Worm (Caenorhabditis elegans): ENCODE results near the gene mcu-1.

mcu-1 gene

DNA sequence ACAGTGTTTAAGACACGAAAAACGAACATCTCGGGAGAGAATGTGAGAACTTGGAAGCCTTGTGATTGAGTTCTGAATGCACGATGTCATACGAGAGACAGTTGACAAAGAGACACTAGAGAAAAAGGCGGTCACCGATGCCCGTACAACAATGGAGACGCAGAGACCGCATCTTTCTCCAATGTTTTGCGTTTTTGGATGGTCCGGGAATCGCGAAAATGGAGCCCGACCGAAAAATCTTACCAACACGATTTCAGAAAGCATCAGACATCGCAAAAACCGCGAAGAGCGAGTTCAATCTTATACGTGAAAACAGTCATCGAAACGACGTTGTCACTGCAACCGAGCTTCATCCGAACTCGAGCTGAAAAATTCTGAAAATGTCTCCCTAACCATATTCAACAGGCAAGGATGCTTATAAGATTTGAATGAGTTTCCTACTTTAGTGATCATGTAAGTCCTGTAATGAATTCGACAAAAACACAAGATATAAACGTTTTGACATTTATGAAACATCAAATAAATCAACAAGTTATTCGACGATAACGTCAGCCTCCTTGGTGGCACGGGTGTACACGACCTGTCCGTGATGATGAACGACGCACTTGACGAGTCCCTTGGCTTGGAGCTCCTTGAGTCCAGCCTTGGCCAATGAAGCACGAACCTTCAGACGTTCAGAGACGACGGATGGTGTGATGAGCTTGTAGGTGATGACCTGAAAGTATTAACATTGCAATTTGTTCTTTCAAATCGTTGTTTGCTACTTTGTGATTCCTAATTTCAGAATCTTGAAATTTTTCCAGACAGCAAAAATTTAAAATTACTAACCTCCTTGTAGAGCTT lies 7.8 kb upstream of the mcu-1 start, which contains the start of gene inx-7 (continued):
- TF ChIP-seq F57A8.1 (GFP tag; optimal IDR thresholded peaks at IDR 0.05), result no peak
- peak; percentile 70 for TF ChIP-seq F10E7.11 (tag; optimal IDR thresholded peaks at IDR 0.05)
- TF ChIP-seq Y79H2A.3 (GFP tag; conservative IDR thresholded peaks at IDR 0.05), result no peak
- peak; percentile 76 for TF ChIP-seq lin-26 (GFP tag; IDR thresholded peaks at IDR 0.05)
- peak; percentile 96 for TF ChIP-seq B0336.3 (GFP tag; IDR thresholded peaks at IDR 0.05)
- no peak for TF ChIP-seq egl-18 (GFP tag; IDR thresholded peaks at IDR 0.05)
- TF ChIP-seq Y53F4B.3 (GFP tag; IDR thresholded peaks at IDR 0.05), result no peak
- no peak for TF ChIP-seq attf-3 (GFP tag; conservative IDR thresholded peaks at IDR 0.05)
- no peak for TF ChIP-seq ceh-27 (GFP tag; optimal IDR thresholded peaks at IDR 0.05)
- TF ChIP-seq ceh-58 (GFP tag; IDR thresholded peaks at IDR 0.05), result no peak
- peak; percentile 11 for TF ChIP-seq mxl-1 (tag; optimal IDR thresholded peaks at IDR 0.05)
- no peak for TF ChIP-seq pha-4 (tag; optimal IDR thresholded peaks at IDR 0.05)
- TF ChIP-seq ets-4 (GFP tag; optimal IDR thresholded peaks at IDR 0.05), result peak; percentile 67
- peak; percentile 10 for TF ChIP-seq nhr-90 (tag; optimal IDR thresholded peaks at IDR 0.05)
- TF ChIP-seq let-526 (GFP tag; IDR thresholded peaks at IDR 0.05), result no peak
- no peak for TF ChIP-seq F22D6.2 (tag; optimal IDR thresholded peaks at IDR 0.05)
- no peak for TF ChIP-seq aptf-2 (GFP tag; conservative IDR thresholded peaks at IDR 0.05)
- no peak for TF ChIP-seq gei-17 (GFP tag; optimal IDR thresholded peaks at IDR 0.05)
- peak; percentile 62 for TF ChIP-seq snpc-1.3 (tag; optimal IDR thresholded peaks at IDR 0.05; ENCODE audit: insufficient read depth)
- no peak for TF ChIP-seq nfya-1 (tag; optimal IDR thresholded peaks at IDR 0.05; ENCODE audit: borderline replicate concordance, insufficient read depth)
- TF ChIP-seq F52B5.7 (tag; optimal IDR thresholded peaks at IDR 0.05), result no peak
- TF ChIP-seq dpl-1 (GFP tag; optimal IDR thresholded peaks at IDR 0.05), result no peak
- TF ChIP-seq sea-2 (GFP tag; IDR thresholded peaks at IDR 0.05), result no peak
- TF ChIP-seq ceh-91 (GFP tag; IDR thresholded peaks at IDR 0.05), result no peak
- TF ChIP-seq madf-8 (GFP tag; conservative IDR thresholded peaks at IDR 0.05), result no peak
- peak; percentile 83 for TF ChIP-seq rcor-1 (GFP tag; IDR thresholded peaks at IDR 0.05)
- TF ChIP-seq sptf-2 (GFP tag; optimal IDR thresholded peaks at IDR 0.05), result peak; percentile 57
- no peak for TF ChIP-seq T26A5.8 (tag; optimal IDR thresholded peaks at IDR 0.05)
- peak; percentile 91 for TF ChIP-seq F49E8.2 (tag; optimal IDR thresholded peaks at IDR 0.05; ENCODE audit: insufficient read depth)
- TF ChIP-seq madf-10 (tag; optimal IDR thresholded peaks at IDR 0.05), result no peak
- peak; percentile 64 for TF ChIP-seq dox-1 (GFP tag; IDR thresholded peaks at IDR 0.05)
- peak; percentile 85 for TF ChIP-seq ekl-4 (GFP tag; IDR thresholded peaks at IDR 0.05)
- no peak for TF ChIP-seq somi-1 (GFP tag; optimal IDR thresholded peaks at IDR 0.05)
- TF ChIP-seq attf-5 (GFP tag; optimal IDR thresholded peaks at IDR 0.05), result no peak
- TF ChIP-seq snpc-1.1 (tag; optimal IDR thresholded peaks at IDR 0.05; ENCODE audit: insufficient read depth), result peak; percentile 51
- TF ChIP-seq mel-28 (tag; optimal IDR thresholded peaks at IDR 0.05; ENCODE audit: borderline replicate concordance), result no peak
- peak; percentile 36 for TF ChIP-seq ceh-79 (tag; optimal IDR thresholded peaks at IDR 0.05)
- TF ChIP-seq him-1 (tag; optimal IDR thresholded peaks at IDR 0.05), result peak; percentile 19
- peak; percentile 41 for TF ChIP-seq die-1 (tag; optimal IDR thresholded peaks at IDR 0.05)
- TF ChIP-seq lin-35 (GFP tag; optimal IDR thresholded peaks at IDR 0.05), result peak in 1 of 3 experiments; percentile 45
- TF ChIP-seq D2030.7 (GFP tag; IDR thresholded peaks at IDR 0.05), result peak; percentile 49; the same call in 1 of the 2 replicates
- no peak for TF ChIP-seq K11D2.4 (GFP tag; IDR thresholded peaks at IDR 0.05)
- TF ChIP-seq attf-6 (GFP tag; IDR thresholded peaks at IDR 0.05), result peak; percentile 89
- no peak for TF ChIP-seq hlh-26 (GFP tag; conservative IDR thresholded peaks at IDR 0.05)
- peak; percentile 50 for TF ChIP-seq tbp1 (GFP tag; optimal IDR thresholded peaks at IDR 0.05)
- 0 out of 2 replicates have a peak, but pooled peaks have one; percentile 61 for TF ChIP-seq nhr-120 (GFP tag; IDR thresholded peaks at IDR 0.05)
- no peak for TF ChIP-seq K12H6.12 (tag; optimal IDR thresholded peaks at IDR 0.05)
